Worm (Caenorhabditis elegans): Measurements from ENCODE around the gene grsp-2.

Gene grsp-2

DNA sequence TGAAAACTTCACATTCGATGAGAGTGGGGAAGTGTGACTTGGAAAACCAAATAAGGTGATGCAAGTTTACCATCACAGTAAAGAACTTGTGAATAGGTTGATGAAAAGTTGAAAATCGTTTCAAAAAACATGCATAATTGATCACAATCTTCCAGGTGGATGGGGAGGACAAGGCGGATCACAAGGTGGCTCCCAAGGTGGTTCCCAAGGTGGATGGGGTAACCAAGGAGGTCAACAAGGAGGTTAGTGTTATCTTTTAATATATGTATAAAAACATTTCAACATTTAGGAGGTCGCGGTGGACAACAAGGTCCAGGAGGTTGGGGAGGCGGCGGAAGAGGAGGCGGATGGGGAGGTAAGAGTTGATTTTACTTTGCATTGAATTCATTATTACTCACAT lies 1.5 kb downstream of the grsp-2 start, which contains the start of gene T28C6.10:
Gene T28C6.10, plus strand, starts transcription at position 301 of the 400 bp plus-strand sequence.
- TF ChIP-seq jun-1 (tag; optimal IDR thresholded peaks at IDR 0.05) (no peak), pqm-1 (tag; optimal IDR thresholded peaks at IDR 0.05) (no peak), zfp-3 (GFP tag; conservative IDR thresholded peaks at IDR 0.05) (no peak), T20F7.1 (GFP tag; optimal IDR thresholded peaks at IDR 0.05) (no peak), nhr-102 (tag; optimal IDR thresholded peaks at IDR 0.05) (no peak), ctbp-1 (GFP tag; IDR thresholded peaks at IDR 0.05) (no peak), saeg-2 (GFP tag; IDR thresholded peaks at IDR 0.05) (no peak), attf-4 (tag; optimal IDR thresholded peaks at IDR 0.05) (no peak)

- TF ChIP-seq ctbp-1 (GFP tag; IDR thresholded peaks at IDR 0.05), result no peak
- TF ChIP-seq Y5F2A.4 (GFP tag; optimal IDR thresholded peaks at IDR 0.05), result no peak
- TF ChIP-seq F26F4.8 (GFP tag; conservative IDR thresholded peaks at IDR 0.05), result no peak
- TF ChIP-seq lsy-2 (tag; optimal IDR thresholded peaks at IDR 0.05), result no peak
Measured at ce11 chrIV:8819471-8819870, 3.3 kb downstream of the grsp-2 start.

ce11 chrIV:8820041-8820440 lies 3.9 kb downstream of the grsp-2 start, which contains the start of gene T28C6.3:
Gene T28C6.3 (plus strand): TSS chrIV:8820341.
- TF ChIP-seq daf-16 (GFP tag; optimal IDR thresholded peaks at IDR 0.05) (no peak), daf-16 (tag; optimal IDR thresholded peaks at IDR 0.05) (no peak), snpc-1.2 (GFP tag; IDR thresholded peaks at IDR 0.05) (no peak), sdz-12 (GFP tag; optimal IDR thresholded peaks at IDR 0.05) (no peak), nhr-41 (GFP tag; IDR thresholded peaks at IDR 0.05) (no peak), dmd-8 (GFP tag; IDR thresholded peaks at IDR 0.05) (no peak), mdl-1 (tag; optimal IDR thresholded peaks at IDR 0.05) (no peak), lir-3 (tag; optimal IDR thresholded peaks at IDR 0.05) (no peak), lim-7 (GFP tag; IDR thresholded peaks at IDR 0.05) (no peak), lin-38 (GFP tag; IDR thresholded peaks at IDR 0.05) (no peak)

ce11 chrIV:8821147-8821546 lies 5.0 kb downstream of the grsp-2 start, which contains the start of gene T28C6.5:
Gene T28C6.5 (plus strand): TSS chrIV:8821447.
- TF ChIP-seq madf-5 (GFP tag; IDR thresholded peaks at IDR 0.05) (no peak), mdl-1 (tag; optimal IDR thresholded peaks at IDR 0.05) (no peak), T20F7.1 (GFP tag; optimal IDR thresholded peaks at IDR 0.05) (no peak), ztf-11 (tag; optimal IDR thresholded peaks at IDR 0.05) (no peak), F37D6.2 (tag; optimal IDR thresholded peaks at IDR 0.05) (no peak), snpc-1.2 (GFP tag; IDR thresholded peaks at IDR 0.05) (no peak), nhr-111 (GFP tag; optimal IDR thresholded peaks at IDR 0.05) (no peak), hlh-11 (tag; optimal IDR thresholded peaks at IDR 0.05) (no peak), ZK546.5 (tag; optimal IDR thresholded peaks at IDR 0.05) (no peak), lin-39 (tag; optimal IDR thresholded peaks at IDR 0.05) (no peak), duxl-1 (tag; optimal IDR thresholded peaks at IDR 0.05; ENCODE audit: poor library complexity) (no peak), lin-38 (GFP tag; IDR thresholded peaks at IDR 0.05) (no peak), dpl-1 (GFP tag; optimal IDR thresholded peaks at IDR 0.05) (no peak), ZK337.2 (GFP tag; IDR thresholded peaks at IDR 0.05) (no peak), hmg-1.1 (GFP tag; IDR thresholded peaks at IDR 0.05) (no peak), egl-43 (GFP tag; IDR thresholded peaks at IDR 0.05) (no peak), nhr-102 (tag; optimal IDR thresholded peaks at IDR 0.05) (no peak), zip-2 (tag; optimal IDR thresholded peaks at IDR 0.05) (no peak), ama-1 (optimal IDR thresholded peaks at IDR 0.05) (no peak), fkh-10 (GFP tag; optimal IDR thresholded peaks at IDR 0.05) (no peak)

Measured in whole organism, L4 larva.